Worm (Caenorhabditis elegans) whole organism, L4 larva: ENCODE measurements around the gene cest-6.
A peak's percentile ranks its signal among the peaks of the same experiment; 100 is the strongest.

Source experiments
- D1046.2 ChIP-seq: fragments of 200-800 bp; sonication (Bioruptor generic); IDR thresholded peaks from 2 replicates; pipeline ENCODE4 v1.3.6; 2022; ENCODE audit warnings: missing genetic modification characterization, missing compliant biosample characterization
- F10B5.3 ChIP-seq: sonication (generic microtip); optimal IDR thresholded peaks from 2 replicates; lab custom pipeline; 2016; ENCODE audit warnings: mild to moderate bottlenecking, missing genetic modification characterization, missing compliant biosample characterization
- F37D6.2 ChIP-seq: sonication (generic microtip); optimal IDR thresholded peaks from 2 replicates; lab custom pipeline; 2016; ENCODE audit warnings: mild to moderate bottlenecking, missing genetic modification characterization, missing compliant biosample characterization
- T20F7.1 ChIP-seq: fragments of 200-800 bp; sonication (Bioruptor generic); optimal IDR thresholded peaks from 2 replicates; lab custom pipeline; 2018; ENCODE audit warnings: mild to moderate bottlenecking, missing genetic modification characterization, missing compliant biosample characterization
- Y5F2A.4 ChIP-seq: fragments of 200-800 bp; sonication (Bioruptor generic); optimal IDR thresholded peaks from 2 replicates; lab custom pipeline; 2018; ENCODE audit warnings: mild to moderate bottlenecking, missing genetic modification characterization, missing compliant biosample characterization
- Y75B8A.6 ChIP-seq: fragments of 200-800 bp; sonication (Bioruptor generic); IDR thresholded peaks from 2 replicates; pipeline ENCODE4 v1.3.6; 2022; ENCODE audit warnings: missing genetic modification reagents, missing genetic modification characterization, missing compliant biosample characterization
- ama-1 ChIP-seq: fragments of 150-350 bp; optimal IDR thresholded peaks from 2 replicates; lab custom pipeline; 2014; ENCODE audit warnings: inconsistent platforms, mixed read lengths
- cey-2 ChIP-seq: sonication (generic microtip); optimal IDR thresholded peaks from 3 replicates; lab custom pipeline; 2017; ENCODE audit warnings: missing genetic modification characterization, mild to moderate bottlenecking, missing compliant biosample characterization, antibody characterized with exemption, borderline replicate concordance; ENCODE audit not compliant: insufficient read depth
- daf-16 ChIP-seq, 3 experiments: sonication (generic microtip); optimal IDR thresholded peaks; 2 replicates each; lab custom pipeline; 2016 to 2017; ENCODE audit warnings: missing genetic modification characterization in 3 of 3, missing genetic modification reagents in 3 of 3, mild to moderate bottlenecking in 2 of 3, missing compliant biosample characterization in 2 of 3, missing biosample characterization in 1 of 3, moderate library complexity in 1 of 3
- dmd-6 ChIP-seq: fragments of 200-800 bp; sonication (Bioruptor generic); IDR thresholded peaks from 2 replicates; pipeline ENCODE4 v1.3.6; 2022; ENCODE audit warnings: missing genetic modification reagents, missing genetic modification characterization, missing compliant biosample characterization
- dmd-8 ChIP-seq: fragments of 200-800 bp; sonication (Bioruptor generic); IDR thresholded peaks from 2 replicates; pipeline ENCODE4 v1.3.6; 2022; ENCODE audit warnings: missing genetic modification characterization, missing compliant biosample characterization
- dmd-9 ChIP-seq: fragments of 200-800 bp; sonication (Bioruptor generic); IDR thresholded peaks from 2 replicates; pipeline ENCODE4 v1.3.6; 2022; ENCODE audit warnings: missing genetic modification reagents, missing genetic modification characterization, missing compliant biosample characterization
- dve-1 ChIP-seq: sonication (generic microtip); optimal IDR thresholded peaks from 2 replicates; lab custom pipeline; 2017; ENCODE audit warnings: antibody characterized with exemption, mild to moderate bottlenecking, missing genetic modification characterization, missing compliant biosample characterization; ENCODE audit not compliant: insufficient read depth
- gei-8 ChIP-seq: fragments of 200-800 bp; sonication (Bioruptor generic); optimal IDR thresholded peaks from 2 replicates; lab custom pipeline; 2018; ENCODE audit warnings: mild to moderate bottlenecking, missing genetic modification characterization, missing compliant biosample characterization
- hlh-11 ChIP-seq: fragments of 200-800 bp; sonication (Bioruptor generic); optimal IDR thresholded peaks from 2 replicates; lab custom pipeline; 2018; ENCODE audit warnings: mild to moderate bottlenecking, missing genetic modification characterization, missing compliant biosample characterization
- hlh-30 ChIP-seq: sonication (generic microtip); optimal IDR thresholded peaks from 2 replicates; lab custom pipeline; 2017; ENCODE audit warnings: antibody characterized with exemption, mild to moderate bottlenecking, missing genetic modification characterization, missing compliant biosample characterization; ENCODE audit not compliant: insufficient read depth
- lin-1 ChIP-seq: fragments of 200-800 bp; sonication (Bioruptor generic); IDR thresholded peaks from 2 replicates; pipeline ENCODE4 v1.3.6; 2022; ENCODE audit warnings: missing genetic modification reagents, missing genetic modification characterization, missing compliant biosample characterization
- lin-38 ChIP-seq: fragments of 200-800 bp; sonication (Bioruptor generic); IDR thresholded peaks from 2 replicates; pipeline ENCODE4 v1.3.6; 2022; ENCODE audit warnings: missing genetic modification reagents, missing genetic modification characterization, missing compliant biosample characterization
- lin-39 ChIP-seq: fragments of 150-350 bp; optimal IDR thresholded peaks from 2 replicates; lab custom pipeline; 2014; ENCODE audit warnings: missing biosample characterization, missing genetic modification reagents, missing genetic modification characterization
- lsy-2 ChIP-seq, 2 experiments: fragments of 150-350 bp in 1 of 2; sonication (generic microtip) in 1 of 2; optimal IDR thresholded peaks; 2 replicates each; lab custom pipeline; 2014 to 2017; ENCODE audit warnings: missing biosample characterization in 2 of 2, missing genetic modification characterization in 2 of 2
- mdl-1 ChIP-seq, 2 experiments: fragments of 150-350 bp in 1 of 2; sonication (generic microtip) in 1 of 2; optimal IDR thresholded peaks; 2 replicates each; lab custom pipeline; 2014 to 2017; ENCODE audit warnings: missing biosample characterization in 2 of 2, missing genetic modification characterization in 2 of 2
- mep-1 ChIP-seq: fragments of 150-350 bp; sonication (generic microtip); optimal IDR thresholded peaks from 3 replicates; lab custom pipeline; 2014; ENCODE audit warnings: missing biosample characterization, missing genetic modification characterization
- mes-2 ChIP-seq: sonication (generic microtip); optimal IDR thresholded peaks from 2 replicates; lab custom pipeline; 2016; ENCODE audit warnings: missing genotype, mild to moderate bottlenecking, missing genetic modification characterization, missing compliant biosample characterization; ENCODE audit not compliant: poor library complexity, severe bottlenecking
- mxl-2 ChIP-seq: fragments of 200-800 bp; sonication (Bioruptor generic); conservative IDR thresholded peaks from 2 replicates; pipeline ENCODE4 v1.3.6; 2022; ENCODE audit warnings: missing genetic modification reagents, missing genetic modification characterization, missing compliant biosample characterization
- nhr-102 ChIP-seq: sonication (generic microtip); optimal IDR thresholded peaks from 2 replicates; lab custom pipeline; 2016; ENCODE audit warnings: mild to moderate bottlenecking, missing genetic modification characterization, moderate library complexity, missing compliant biosample characterization
- nhr-237 ChIP-seq: sonication (generic microtip); optimal IDR thresholded peaks from 2 replicates; lab custom pipeline; 2017; ENCODE audit warnings: missing biosample characterization, missing genetic modification characterization
- nhr-28 ChIP-seq: fragments of 150-350 bp; optimal IDR thresholded peaks from 2 replicates; lab custom pipeline; 2014; ENCODE audit warnings: missing biosample characterization, missing genetic modification characterization
- nhr-41 ChIP-seq: fragments of 200-800 bp; sonication (Bioruptor generic); IDR thresholded peaks from 2 replicates; pipeline ENCODE4 v1.3.6; 2022; ENCODE audit warnings: missing genetic modification reagents, missing genetic modification characterization, missing compliant biosample characterization
- nhr-42 ChIP-seq: fragments of 200-800 bp; sonication (Bioruptor generic); IDR thresholded peaks from 2 replicates; pipeline ENCODE4 v1.3.6; 2022; ENCODE audit warnings: missing genetic modification characterization, missing compliant biosample characterization
- nhr-48 ChIP-seq: sonication (generic microtip); optimal IDR thresholded peaks from 2 replicates; lab custom pipeline; 2016; ENCODE audit warnings: mild to moderate bottlenecking, missing genetic modification characterization, missing compliant biosample characterization
- nhr-6 ChIP-seq: fragments of 150-350 bp; optimal IDR thresholded peaks from 2 replicates; lab custom pipeline; 2014; ENCODE audit warnings: missing biosample characterization, missing genetic modification characterization
- nhr-77 ChIP-seq: fragments of 150-350 bp; optimal IDR thresholded peaks from 2 replicates; lab custom pipeline; 2014; ENCODE audit warnings: missing biosample characterization, missing genetic modification characterization
- pha-4 ChIP-seq, 2 experiments: fragments of 150-350 bp in 1 of 2; fragments of 200-800 bp in 1 of 2; sonication (Bioruptor generic) in 1 of 2; IDR thresholded peaks in 1 of 2; optimal IDR thresholded peaks in 1 of 2; 2 replicates each; pipeline versions ENCODE4 v1.3.6 to Lab custom; 2014 to 2022; ENCODE audit warnings: missing genetic modification characterization in 2 of 2, missing genetic modification reagents in 2 of 2, missing biosample characterization in 1 of 2, missing compliant biosample characterization in 1 of 2
- php-3 ChIP-seq: fragments of 200-800 bp; sonication (Bioruptor generic); IDR thresholded peaks from 2 replicates; pipeline ENCODE4 v1.3.6; 2022; ENCODE audit warnings: missing genetic modification reagents, missing genetic modification characterization, missing compliant biosample characterization
- pqm-1 ChIP-seq: sonication (generic microtip); optimal IDR thresholded peaks from 2 replicates; lab custom pipeline; 2017; ENCODE audit warnings: missing biosample characterization, missing genetic modification characterization
- rbr-2 ChIP-seq: sonication (generic microtip); optimal IDR thresholded peaks from 2 replicates; lab custom pipeline; 2016; ENCODE audit warnings: missing genotype, missing genetic modification characterization, missing compliant biosample characterization
- tra-1 ChIP-seq: fragments of 200-800 bp; sonication (Bioruptor generic); IDR thresholded peaks from 2 replicates; pipeline ENCODE4 v1.3.6; 2022; ENCODE audit warnings: missing genetic modification reagents, missing genetic modification characterization, missing compliant biosample characterization
- unc-39 ChIP-seq: sonication (generic microtip); optimal IDR thresholded peaks from 2 replicates; lab custom pipeline; 2017; ENCODE audit warnings: missing biosample characterization, missing genetic modification characterization
- zip-2 ChIP-seq: fragments of 150-350 bp; optimal IDR thresholded peaks from 2 replicates; lab custom pipeline; 2014; ENCODE audit warnings: missing biosample characterization, missing genetic modification characterization
- ztf-11 ChIP-seq: fragments of 150-350 bp; optimal IDR thresholded peaks from 2 replicates; lab custom pipeline; 2014; ENCODE audit warnings: missing biosample characterization, missing genetic modification characterization

cest-6 gene

DNA sequence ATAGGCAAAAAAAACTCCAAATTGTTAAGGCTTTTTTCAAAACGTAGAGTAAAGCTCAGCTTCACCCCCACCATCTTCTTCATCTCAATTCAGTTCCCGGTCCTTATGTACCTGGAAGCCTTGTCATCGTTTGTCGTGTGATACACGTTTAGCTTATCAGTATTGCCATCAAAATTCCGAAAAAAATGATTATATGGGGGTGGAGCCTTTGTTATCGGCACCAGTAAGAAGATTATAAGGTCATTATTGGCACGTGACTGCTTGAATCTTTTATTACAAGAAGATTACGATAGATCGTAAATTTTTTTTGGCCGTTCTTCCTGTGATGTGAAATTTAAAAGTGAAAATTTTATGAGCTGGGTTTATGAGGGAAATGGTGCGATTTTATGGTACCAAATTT is 47.9 kb downstream of the cest-6 start:
- TF ChIP-seq php-3 (GFP tag; lab: Robert Waterston, UW) (peak; percentile 95), lsy-2 (tag; optimal IDR thresholded peaks at IDR 0.05; lab: Kevin White, UChicago) (peak in 1 of 2 experiments; percentile 33), dmd-9 (GFP tag; lab: Robert Waterston, UW) (no peak), nhr-6 (tag; lab: Kevin White, UChicago) (peak; percentile 25), ama-1 (lab: Kevin White, UChicago) (no peak), hlh-30 (tag; lab: Kevin White, UChicago) (peak; percentile 59), lin-1 (peak; percentile 83), unc-39 (no peak), nhr-28 (tag; lab: Kevin White, UChicago) (peak; percentile 61), Y75B8A.6 (0 out of 2 replicates have a peak, but pooled peaks have one; percentile 21), rbr-2 (tag; lab: Kevin White, UChicago) (no peak), D1046.2 (GFP tag; lab: Robert Waterston, UW) (no peak), mxl-2 (GFP tag; lab: Robert Waterston, UW) (peak; percentile 61; the same call in 1 of the 2 replicates), mdl-1 (tag; optimal IDR thresholded peaks at IDR 0.05; lab: Kevin White, UChicago) (peak in 1 of 2 experiments; percentile 18), dmd-8 (no peak), nhr-102 (tag; lab: Kevin White, UChicago) (peak; percentile 46), dmd-6 (GFP tag; lab: Robert Waterston, UW) (peak; percentile 95), Y5F2A.4 (GFP tag; lab: Kevin White, UChicago) (no peak), gei-8 (GFP tag; lab: Kevin White, UChicago) (no peak), nhr-237 (tag; lab: Kevin White, UChicago) (no peak), nhr-42 (0 out of 2 replicates have a peak, but pooled peaks have one; percentile 32), mes-2 (tag; lab: Kevin White, UChicago) (peak; percentile 35), daf-16 (GFP tag; optimal IDR thresholded peaks at IDR 0.05; lab: Kevin White, UChicago) (no peak), daf-16 (tag; optimal IDR thresholded peaks at IDR 0.05; lab: Kevin White, UChicago) (peak; percentile 59), lin-38 (GFP tag; lab: Robert Waterston, UW) (no peak), cey-2 (no peak), zip-2 (no peak), dve-1 (tag; lab: Kevin White, UChicago) (peak; percentile 92), F37D6.2 (tag; lab: Kevin White, UChicago) (no peak), pqm-1 (tag; lab: Kevin White, UChicago) (peak; percentile 85), lin-39 (tag; lab: Kevin White, UChicago) (no peak), tra-1 (GFP tag; lab: Robert Waterston, UW) (peak; percentile 76), pha-4 (GFP tag; IDR thresholded peaks at IDR 0.05; lab: Robert Waterston, UW) (0 out of 2 replicates have a peak, but pooled peaks have one; percentile 17), pha-4 (tag; optimal IDR thresholded peaks at IDR 0.05; lab: Kevin White, UChicago) (no peak), nhr-77 (tag; lab: Kevin White, UChicago) (peak; percentile 70), nhr-48 (tag; lab: Kevin White, UChicago) (peak; percentile 87), ztf-11 (tag; lab: Kevin White, UChicago) (no peak), hlh-11 (tag; lab: Kevin White, UChicago) (peak; percentile 80), nhr-41 (GFP tag; lab: Robert Waterston, UW) (peak; percentile 96)

DNA sequence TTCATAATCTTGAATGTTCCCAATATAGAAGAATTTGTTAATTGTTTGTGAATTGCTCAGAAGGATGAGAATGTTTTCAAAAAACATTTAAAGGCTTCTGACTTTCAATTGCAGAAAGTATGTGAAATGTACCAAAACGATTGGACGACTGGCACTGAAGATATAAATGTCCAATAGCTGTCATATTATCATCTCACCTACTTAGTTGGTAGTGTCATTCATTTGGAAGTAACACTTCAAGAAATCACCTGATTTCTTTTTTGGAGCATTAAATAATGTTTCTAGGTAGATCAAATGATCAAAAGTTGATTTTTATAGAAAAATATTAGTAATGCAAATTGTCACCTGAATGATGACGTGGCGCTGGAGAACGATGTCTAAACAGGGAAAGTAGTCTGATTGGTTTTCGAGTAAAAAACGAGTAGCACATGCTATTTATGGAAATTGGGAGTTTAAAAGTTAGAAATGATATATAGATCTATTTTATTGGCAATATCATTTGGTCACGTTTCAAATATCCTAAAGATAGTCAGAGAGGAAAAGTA is 48.6 kb downstream of the cest-6 start:
- TF ChIP-seq F10B5.3 (tag; lab: Kevin White, UChicago) (no peak), dmd-6 (GFP tag; lab: Robert Waterston, UW) (peak; percentile 70), T20F7.1 (GFP tag; lab: Kevin White, UChicago) (no peak), cey-2 (no peak), daf-16 (GFP tag; optimal IDR thresholded peaks at IDR 0.05; lab: Kevin White, UChicago) (no peak), daf-16 (tag; optimal IDR thresholded peaks at IDR 0.05; lab: Kevin White, UChicago) (no peak), mep-1 (tag; lab: Kevin White, UChicago) (no peak)
- TF ChIP-seq, all 104 proteins: peak for 1
